Fruit fly (Drosophila melanogaster) whole organism, wandering third instar larva: Measurements from ENCODE around the gene bbg.

ENCODE experiments used
- Abd-B ChIP-seq: fragments of >200 bp; optimal IDR thresholded peaks from 2 replicates; lab custom pipeline; 2017; ENCODE audit warnings: missing biosample characterization, missing genetic modification characterization
- CG32264 ChIP-seq: fragments of 200-800 bp; sonication (Bioruptor generic); optimal IDR thresholded peaks from 2 replicates; lab custom pipeline; 2016; ENCODE audit warnings: missing biosample characterization, missing genetic modification characterization
- CG9705 ChIP-seq: fragments of 200-800 bp; sonication (Bioruptor generic); optimal IDR thresholded peaks from 2 replicates; lab custom pipeline; 2018; ENCODE audit warnings: missing biosample characterization, mild to moderate bottlenecking, missing genetic modification characterization
- CrebA ChIP-seq: fragments of 200-800 bp; sonication (Bioruptor generic); optimal IDR thresholded peaks from 2 replicates; lab custom pipeline; 2016; ENCODE audit warnings: missing biosample characterization, mild to moderate bottlenecking, missing genetic modification characterization, borderline replicate concordance
- Dfd ChIP-seq: fragments of >200 bp; optimal IDR thresholded peaks from 2 replicates; lab custom pipeline; 2017; ENCODE audit warnings: missing biosample characterization, missing genetic modification characterization
- Dif ChIP-seq: fragments of 200-275, 200-300 bp; sonication (Bioruptor generic); optimal IDR thresholded peaks from 2 replicates; lab custom pipeline; 2018; ENCODE audit warnings: missing biosample characterization, missing genetic modification characterization; ENCODE audit not compliant: partially characterized antibody
- GATAd ChIP-seq: sonication (Bioruptor generic); optimal IDR thresholded peaks from 2 replicates; lab custom pipeline; 2016; ENCODE audit warnings: missing biosample characterization, missing genetic modification characterization
- HLH106 ChIP-seq: fragments of 200-800 bp; optimal IDR thresholded peaks from 3 replicates; lab custom pipeline; 2019; ENCODE audit warnings: missing biosample characterization, mild to moderate bottlenecking, missing genetic modification characterization, moderate library complexity
- Hnf4 ChIP-seq: fragments of 200-800 bp; sonication (Bioruptor generic); optimal IDR thresholded peaks from 2 replicates; lab custom pipeline; 2016; ENCODE audit warnings: missing biosample characterization, mild to moderate bottlenecking, missing genetic modification characterization
- Hr78 ChIP-seq: fragments of >200 bp; optimal IDR thresholded peaks from 2 replicates; lab custom pipeline; 2017; ENCODE audit warnings: missing biosample characterization, missing genetic modification characterization
- Hr83 ChIP-seq: fragments of 200-300 bp; sonication (Bioruptor generic); optimal IDR thresholded peaks from 2 replicates; lab custom pipeline; 2016; ENCODE audit warnings: missing biosample characterization, mild to moderate bottlenecking, missing genetic modification characterization, moderate library complexity; ENCODE audit not compliant: poor library complexity, severe bottlenecking
- Jra ChIP-seq: sonication (Bioruptor generic); optimal IDR thresholded peaks from 2 replicates; lab custom pipeline; 2016; ENCODE audit warnings: missing biosample characterization, missing genetic modification characterization
- Mio ChIP-seq: sonication (Bioruptor generic); optimal IDR thresholded peaks from 2 replicates; lab custom pipeline; 2016; ENCODE audit warnings: missing biosample characterization, missing genetic modification characterization
- Myc ChIP-seq: fragments of >200 bp; optimal IDR thresholded peaks from 2 replicates; lab custom pipeline; 2017
- N ChIP-seq: fragments of >200 bp; optimal IDR thresholded peaks from 2 replicates; lab custom pipeline; 2018; ENCODE audit warnings: missing biosample characterization, missing external identifiers, missing genetic modification characterization
- OdsH ChIP-seq: fragments of 200-800 bp; sonication (Bioruptor generic); optimal IDR thresholded peaks from 2 replicates; lab custom pipeline; 2016; ENCODE audit warnings: missing biosample characterization, mild to moderate bottlenecking, missing genetic modification characterization
- Rel ChIP-seq, 2 experiments: fragments of 200-800 bp; sonication (Bioruptor generic) in 1 of 2; optimal IDR thresholded peaks; 2 replicates in 1 of 2; 3 replicates in 1 of 2; lab custom pipeline; 2016 to 2019; ENCODE audit warnings: mild to moderate bottlenecking in 2 of 2, missing biosample characterization in 2 of 2, missing genetic modification characterization in 2 of 2, moderate library complexity in 1 of 2
- Sp1 ChIP-seq: fragments of 200-800 bp; sonication (Bioruptor generic); optimal IDR thresholded peaks from 3 replicates; lab custom pipeline; 2019; ENCODE audit warnings: missing biosample characterization, mild to moderate bottlenecking, missing genetic modification characterization, moderate library complexity
- Vsx2 ChIP-seq: fragments of 200-300, 225-300 bp; sonication (Bioruptor generic); optimal IDR thresholded peaks from 2 replicates; lab custom pipeline; 2018; ENCODE audit warnings: missing biosample characterization, missing genetic modification characterization; ENCODE audit not compliant: partially characterized antibody
- br ChIP-seq: fragments of 200-800 bp; sonication (Bioruptor generic); optimal IDR thresholded peaks from 2 replicates; lab custom pipeline; 2016; ENCODE audit warnings: missing biosample characterization, missing genetic modification characterization
- brk ChIP-seq: fragments of 200-800 bp; sonication (Bioruptor generic); optimal IDR thresholded peaks from 2 replicates; lab custom pipeline; 2016; ENCODE audit warnings: missing biosample characterization, mild to moderate bottlenecking, missing genetic modification characterization
- dmrt93B ChIP-seq: fragments of 200-800 bp; sonication (Bioruptor generic); optimal IDR thresholded peaks from 2 replicates; lab custom pipeline; 2018; ENCODE audit warnings: missing biosample characterization, mild to moderate bottlenecking, missing genetic modification characterization
- dsf ChIP-seq: sonication (Bioruptor generic); optimal IDR thresholded peaks from 2 replicates; lab custom pipeline; 2016; ENCODE audit warnings: missing biosample characterization, missing genetic modification characterization, borderline replicate concordance
- ey ChIP-seq: fragments of 200-800 bp; sonication (Bioruptor generic); optimal IDR thresholded peaks from 2 replicates; lab custom pipeline; 2016; ENCODE audit warnings: missing biosample characterization, missing genetic modification characterization
- foxo ChIP-seq, 2 experiments: fragments of 200-800 bp; sonication (Bioruptor generic); optimal IDR thresholded peaks; 2 replicates in 1 of 2; 3 replicates in 1 of 2; lab custom pipeline; 2016 to 2017; ENCODE audit warnings: missing biosample characterization in 2 of 2, missing genetic modification characterization in 2 of 2
- fru ChIP-seq: fragments of 200-800 bp; sonication (Bioruptor generic); optimal IDR thresholded peaks from 3 replicates; lab custom pipeline; 2016; ENCODE audit warnings: missing biosample characterization, mild to moderate bottlenecking, missing genetic modification characterization
- h ChIP-seq: fragments of 200-800 bp; sonication (Bioruptor generic); optimal IDR thresholded peaks from 3 replicates; lab custom pipeline; 2016; ENCODE audit warnings: missing biosample characterization, mild to moderate bottlenecking, missing genetic modification characterization
- jim ChIP-seq: fragments of 175-275, 200-325 bp; sonication (Bioruptor generic); optimal IDR thresholded peaks from 2 replicates; lab custom pipeline; 2016; ENCODE audit warnings: missing biosample characterization, mild to moderate bottlenecking, missing genetic modification characterization
- lola ChIP-seq: fragments of >200 bp; optimal IDR thresholded peaks from 2 replicates; lab custom pipeline; 2017; ENCODE audit warnings: missing biosample characterization, missing genetic modification characterization
- pan ChIP-seq: fragments of >200 bp; optimal IDR thresholded peaks from 2 replicates; lab custom pipeline; 2017
- psq ChIP-seq: fragments of 200-800 bp; sonication (Bioruptor generic); optimal IDR thresholded peaks from 3 replicates; lab custom pipeline; 2017; ENCODE audit warnings: missing biosample characterization, mild to moderate bottlenecking, missing genetic modification characterization, moderate library complexity
- rgr ChIP-seq: fragments of 200-800 bp; sonication (Bioruptor generic); optimal IDR thresholded peaks from 3 replicates; lab custom pipeline; 2016; ENCODE audit warnings: missing biosample characterization, mild to moderate bottlenecking, missing genetic modification characterization
- sv ChIP-seq: fragments of 200-800 bp; sonication (Bioruptor generic); optimal IDR thresholded peaks from 3 replicates; lab custom pipeline; 2016; ENCODE audit warnings: missing biosample characterization, missing genetic modification characterization
- tai ChIP-seq: sonication (Bioruptor generic); optimal IDR thresholded peaks from 2 replicates; lab custom pipeline; 2016; ENCODE audit warnings: missing biosample characterization, missing genetic modification characterization
- usp ChIP-seq: fragments of >200 bp; optimal IDR thresholded peaks from 2 replicates; lab custom pipeline; 2017; ENCODE audit warnings: missing biosample characterization, missing genetic modification characterization
- woc ChIP-seq: sonication (Bioruptor generic); optimal IDR thresholded peaks from 2 replicates; lab custom pipeline; 2016; ENCODE audit warnings: missing biosample characterization, mild to moderate bottlenecking, missing genetic modification characterization

bbg gene

DNA sequence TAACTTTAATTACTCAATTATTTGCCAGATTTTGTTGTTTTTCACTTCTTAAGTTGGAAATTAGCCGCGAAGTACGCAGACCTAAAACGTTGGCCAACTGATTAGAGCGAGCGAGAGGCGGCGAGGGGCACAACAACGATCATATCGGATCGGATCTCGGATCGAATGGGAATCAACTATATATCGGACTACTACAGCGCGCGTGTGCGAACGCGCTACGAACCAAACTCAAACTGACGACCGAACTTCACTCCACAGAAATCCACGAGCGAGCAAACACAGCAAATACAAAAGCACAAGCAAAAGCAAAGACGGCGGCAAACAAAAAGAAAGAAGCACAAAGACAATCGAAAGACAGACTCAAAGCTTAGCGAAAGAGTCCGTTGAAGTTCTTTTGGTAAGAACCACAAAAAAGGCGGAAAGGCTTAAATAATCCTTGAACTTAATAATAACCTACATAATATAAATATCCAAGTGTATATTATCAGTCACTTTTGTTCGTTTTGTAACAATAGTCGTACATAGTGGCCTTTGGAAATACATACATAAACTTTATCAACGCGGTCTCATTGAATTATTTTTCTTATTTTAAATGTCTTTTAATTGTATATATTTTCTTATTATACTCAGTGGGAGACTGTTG lies at the start of gene bbg, which contains the start of gene CG43246:
TSS of gene bbg (minus strand) at position 235 of the 643 bp plus-strand sequence.
TSS of gene CG43246 (plus strand) at position 593 of the 643 bp plus-strand sequence.
- no peak for TF ChIP-seq Hr78 (GFP tag; lab: Kevin White, UChicago)
- TF ChIP-seq CrebA (GFP tag; lab: Kevin White, UChicago): no peak
- no peak for TF ChIP-seq CG9705 (GFP tag; lab: Kevin White, UChicago)
- TF ChIP-seq brk: no peak
- no peak for TF ChIP-seq CG32264 (GFP tag; lab: Kevin White, UChicago)
- no peak for TF ChIP-seq GATAd (GFP tag; lab: Kevin White, UChicago)
- no peak for TF ChIP-seq tai (GFP tag; lab: Kevin White, UChicago)
- TF ChIP-seq OdsH: no peak
- TF ChIP-seq Jra: no peak
- no peak for TF ChIP-seq HLH106 (tag; lab: Kevin White, UChicago)
- no peak for TF ChIP-seq foxo (GFP tag; optimal IDR thresholded peaks at IDR 0.05; lab: Kevin White, UChicago)
- no peak for TF ChIP-seq rgr (GFP tag; lab: Kevin White, UChicago)
- TF ChIP-seq fru: no peak
- TF ChIP-seq usp (GFP tag; lab: Kevin White, UChicago): no peak
- TF ChIP-seq ey: no peak
- no peak for TF ChIP-seq jim (GFP tag; lab: Kevin White, UChicago)

DNA sequence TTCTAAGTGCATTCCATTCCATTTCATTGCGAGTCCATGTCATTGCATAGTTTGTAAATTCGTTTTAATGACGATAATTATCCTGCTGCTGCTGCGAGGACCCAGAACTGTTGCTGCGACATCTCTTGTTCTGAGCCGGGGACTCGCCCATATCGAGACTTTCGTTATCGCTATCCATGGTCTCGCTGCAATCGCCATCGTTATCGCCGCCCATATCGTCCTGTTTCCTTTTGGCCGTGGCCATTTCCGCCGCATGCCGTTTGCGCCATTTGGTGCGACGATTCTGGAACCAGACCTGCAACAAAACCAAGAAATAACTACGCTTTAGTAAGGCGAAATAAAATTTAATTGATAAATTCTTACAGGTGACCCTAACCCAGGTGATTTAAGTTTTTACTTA lies 47.7 kb upstream of the bbg start:
- TF ChIP-seq jim (GFP tag; lab: Kevin White, UChicago) (no peak), br (no peak), CrebA (GFP tag; lab: Kevin White, UChicago) (no peak), Dif (GFP tag; lab: Kevin White, UChicago) (no peak), HLH106 (tag; lab: Kevin White, UChicago) (no peak), psq (no peak), lola (GFP tag; lab: Kevin White, UChicago) (no peak), Myc (no peak), Vsx2 (GFP tag; lab: Kevin White, UChicago) (no peak), foxo (GFP tag; optimal IDR thresholded peaks at IDR 0.05; lab: Kevin White, UChicago) (no peak), Dfd (GFP tag; lab: Kevin White, UChicago) (no peak), Hnf4 (no peak), Rel (GFP tag; optimal IDR thresholded peaks at IDR 0.05; lab: Kevin White, UChicago) (no peak), Rel (tag; optimal IDR thresholded peaks at IDR 0.05; lab: Kevin White, UChicago) (no peak), CG9705 (GFP tag; lab: Kevin White, UChicago) (no peak)
- TF ChIP-seq, all 38 proteins: peak for 0

DNA sequence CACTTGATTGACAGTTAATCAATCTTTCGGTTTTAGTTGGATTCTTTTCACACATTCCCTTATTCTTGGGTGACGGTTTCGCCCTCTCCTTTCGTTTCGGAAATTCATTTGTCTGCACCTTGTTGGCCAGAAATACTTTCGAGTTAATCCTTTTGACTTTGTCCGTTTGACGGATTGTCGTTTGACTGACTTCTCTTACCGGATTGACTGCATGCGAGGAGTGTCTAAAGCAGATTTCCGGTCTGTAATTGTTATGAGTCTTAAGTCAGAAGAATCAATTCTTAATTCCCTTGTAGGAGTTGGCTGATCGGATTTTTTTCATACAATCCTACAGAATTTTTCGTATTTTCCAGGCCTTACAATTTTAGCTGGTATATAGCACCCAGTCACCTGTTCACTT lies 46.7 kb upstream of the bbg start:
- TF ChIP-seq ey: no peak
- no peak for TF ChIP-seq h (GFP tag; lab: Kevin White, UChicago)
- TF ChIP-seq dsf (GFP tag; lab: Kevin White, UChicago): no peak
- no peak for TF ChIP-seq rgr (GFP tag; lab: Kevin White, UChicago)
- TF ChIP-seq, all 38 proteins: peak for 0

DNA sequence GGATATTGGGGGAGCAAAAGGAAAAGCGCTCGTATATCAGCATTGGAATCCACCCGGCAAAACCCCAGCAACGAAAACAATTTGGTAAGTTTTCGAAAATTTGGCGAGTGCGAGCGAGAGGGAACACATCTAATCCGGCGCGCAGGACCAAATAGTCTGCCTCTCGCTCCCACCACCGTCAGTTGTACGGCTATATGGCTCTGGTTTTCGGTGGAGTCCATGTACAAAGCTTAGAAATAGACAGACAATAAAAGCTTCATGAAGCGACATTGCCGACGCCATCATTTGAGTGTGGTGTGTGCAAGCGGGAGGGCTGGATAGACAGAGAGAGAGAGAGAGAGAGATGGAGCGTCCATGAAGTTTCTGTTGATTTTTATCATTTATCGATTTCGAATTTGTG lies 44.2 kb upstream of the bbg start:
- TF ChIP-seq Mio (GFP tag; lab: Kevin White, UChicago): no peak
- no peak for TF ChIP-seq HLH106 (tag; lab: Kevin White, UChicago)
- TF ChIP-seq GATAd (GFP tag; lab: Kevin White, UChicago): no peak
- TF ChIP-seq Jra: no peak
- TF ChIP-seq Myc: no peak
- no peak for TF ChIP-seq tai (GFP tag; lab: Kevin White, UChicago)
- TF ChIP-seq Hnf4: no peak
- no peak for TF ChIP-seq dsf (GFP tag; lab: Kevin White, UChicago)
- no peak for TF ChIP-seq Hr83 (GFP tag; lab: Kevin White, UChicago)
- TF ChIP-seq CrebA (GFP tag; lab: Kevin White, UChicago): no peak
- TF ChIP-seq, all 38 proteins: peak for 0

DNA sequence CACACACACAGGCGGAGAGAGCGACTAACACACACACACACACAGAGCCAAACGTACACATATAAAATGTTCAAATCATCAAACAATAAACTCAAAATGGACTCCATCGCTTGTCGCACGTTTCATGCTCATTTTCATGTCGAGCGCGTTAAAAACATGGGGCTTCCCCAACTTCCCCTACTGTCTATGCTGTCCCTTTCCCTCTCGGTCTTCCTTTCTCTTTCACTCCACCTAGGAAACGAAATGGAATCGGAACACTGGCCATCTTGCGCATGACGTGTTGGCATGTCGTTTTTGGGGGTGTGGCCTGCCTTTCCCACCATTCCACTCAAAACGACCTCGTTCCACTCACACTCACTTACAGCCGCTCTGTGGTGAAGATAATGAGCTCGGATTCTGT lies 42.8 kb upstream of the bbg start:
- TF ChIP-seq sv (GFP tag; lab: Kevin White, UChicago): no peak
- no peak for TF ChIP-seq OdsH
- no peak for TF ChIP-seq Mio (GFP tag; lab: Kevin White, UChicago)
- TF ChIP-seq woc: no peak
- no peak for TF ChIP-seq CG32264 (GFP tag; lab: Kevin White, UChicago)
- TF ChIP-seq Jra: no peak
- TF ChIP-seq rgr (GFP tag; lab: Kevin White, UChicago): no peak
- TF ChIP-seq psq: no peak
- TF ChIP-seq pan (lab: Kevin White, UChicago): no peak
- TF ChIP-seq br: no peak
- no peak for TF ChIP-seq GATAd (GFP tag; lab: Kevin White, UChicago)
- peak; percentile 85 for TF ChIP-seq Dif (GFP tag; lab: Kevin White, UChicago)
- no peak for TF ChIP-seq usp (GFP tag; lab: Kevin White, UChicago)
- TF ChIP-seq fru: no peak
- TF ChIP-seq Sp1: no peak
- TF ChIP-seq Hr83 (GFP tag; lab: Kevin White, UChicago): no peak
- no peak for TF ChIP-seq ey
- TF ChIP-seq lola (GFP tag; lab: Kevin White, UChicago): no peak
- no peak for TF ChIP-seq dmrt93B (GFP tag; lab: Kevin White, UChicago)
- TF ChIP-seq Abd-B (GFP tag; lab: Kevin White, UChicago): no peak
- no peak for TF ChIP-seq N
- TF ChIP-seq brk: no peak
- no peak for TF ChIP-seq Rel (GFP tag; optimal IDR thresholded peaks at IDR 0.05; lab: Kevin White, UChicago)
- peak; percentile 97 for TF ChIP-seq Rel (tag; optimal IDR thresholded peaks at IDR 0.05; lab: Kevin White, UChicago)
- TF ChIP-seq Dfd (GFP tag; lab: Kevin White, UChicago): no peak
- TF ChIP-seq h (GFP tag; lab: Kevin White, UChicago): no peak
- TF ChIP-seq CG9705 (GFP tag; lab: Kevin White, UChicago): peak; percentile 1
- TF ChIP-seq CrebA (GFP tag; lab: Kevin White, UChicago): no peak
- TF ChIP-seq foxo (GFP tag; optimal IDR thresholded peaks at IDR 0.05; lab: Kevin White, UChicago): no peak
- TF ChIP-seq Hnf4: no peak
